Worm (Caenorhabditis elegans): ENCODE results near the gene slc-17.2.

The slc-17.2 gene

DNA sequence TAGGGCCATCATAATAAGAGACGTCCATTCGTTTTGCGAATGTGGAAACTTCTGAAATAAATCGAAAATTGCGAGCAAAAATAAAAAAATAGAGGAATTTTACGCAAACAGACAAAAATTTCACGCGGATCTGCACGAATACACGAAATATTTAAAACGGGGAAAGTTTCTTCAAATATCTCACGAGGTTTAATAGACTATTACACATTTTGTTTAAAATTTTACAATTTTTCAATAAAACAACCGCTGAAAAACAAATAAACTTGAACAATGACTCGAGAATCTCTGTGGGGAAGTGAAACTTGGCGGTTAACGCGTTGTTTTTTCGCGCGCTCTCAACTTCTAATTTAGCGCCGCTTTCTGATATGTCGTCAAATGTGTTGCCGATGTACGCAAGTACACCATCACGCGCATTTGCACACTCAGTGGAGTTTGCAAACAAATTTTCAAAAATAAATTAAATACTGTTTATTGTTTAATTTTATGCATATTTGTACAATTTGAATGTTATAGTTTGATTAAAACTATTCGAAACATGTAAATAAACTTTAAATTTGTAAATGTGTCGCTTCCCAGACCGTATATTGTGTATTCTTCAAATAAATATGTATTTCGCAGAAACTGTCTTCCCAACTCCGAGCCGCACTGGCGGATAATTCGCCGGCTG, 3.3 kb upstream of the slc-17.2 start, which contains the start of the genes gpr-2 and rgr-1 (continued):
- TF ChIP-seq madf-3 (GFP tag; IDR thresholded peaks at IDR 0.05) (peak; percentile 85), attf-5 (GFP tag; optimal IDR thresholded peaks at IDR 0.05) (no peak), egl-44 (GFP tag; IDR thresholded peaks at IDR 0.05) (no peak), F49E8.2 (tag; optimal IDR thresholded peaks at IDR 0.05; ENCODE audit: insufficient read depth) (peak; percentile 68), rec-8 (tag; optimal IDR thresholded peaks at IDR 0.05) (no peak), B0336.3 (GFP tag; IDR thresholded peaks at IDR 0.05) (peak; percentile 56; the same call in 1 of the 2 replicates), K11D2.4 (GFP tag; IDR thresholded peaks at IDR 0.05) (no peak), madf-6 (GFP tag; IDR thresholded peaks at IDR 0.05) (peak; percentile 98), madf-8 (GFP tag; conservative IDR thresholded peaks at IDR 0.05) (peak; percentile 96), T07F8.4 (tag; optimal IDR thresholded peaks at IDR 0.05) (no peak), repo-1 (tag; optimal IDR thresholded peaks at IDR 0.05) (no peak), ccch-3 (GFP tag; optimal IDR thresholded peaks at IDR 0.05) (no peak), lin-35 (GFP tag; optimal IDR thresholded peaks at IDR 0.05) (peak in 2 of 3 experiments; percentile 44 to 63), attf-6 (GFP tag; IDR thresholded peaks at IDR 0.05) (peak; percentile 54; the same call in 1 of the 2 replicates), sea-2 (GFP tag; IDR thresholded peaks at IDR 0.05) (no peak), atf-7 (tag; optimal IDR thresholded peaks at IDR 0.05) (no peak), F57A8.1 (GFP tag; optimal IDR thresholded peaks at IDR 0.05) (no peak), C06A6.2 (GFP tag; conservative IDR thresholded peaks at IDR 0.05) (no peak), lag-1 (GFP tag; IDR thresholded peaks at IDR 0.05) (no peak), hlh-12 (tag; optimal IDR thresholded peaks at IDR 0.05) (no peak), ceh-40 (GFP tag; IDR thresholded peaks at IDR 0.05) (no peak), cebp-2 (GFP tag; IDR thresholded peaks at IDR 0.05) (no peak), dpff-1 (tag; optimal IDR thresholded peaks at IDR 0.05) (no peak), chd-7 (tag; optimal IDR thresholded peaks at IDR 0.05) (no peak), zfh-2 (GFP tag; conservative IDR thresholded peaks at IDR 0.05) (no peak), nhr-80 (tag; optimal IDR thresholded peaks at IDR 0.05) (no peak), hmg-20 (GFP tag; IDR thresholded peaks at IDR 0.05) (no peak), F52B5.7 (tag; optimal IDR thresholded peaks at IDR 0.05) (no peak), sdz-38 (tag; optimal IDR thresholded peaks at IDR 0.05) (no peak), snpc-3.4 (tag; optimal IDR thresholded peaks at IDR 0.05) (peak; percentile 80), madf-10 (tag; optimal IDR thresholded peaks at IDR 0.05) (no peak), nhr-90 (tag; optimal IDR thresholded peaks at IDR 0.05) (no peak)

DNA sequence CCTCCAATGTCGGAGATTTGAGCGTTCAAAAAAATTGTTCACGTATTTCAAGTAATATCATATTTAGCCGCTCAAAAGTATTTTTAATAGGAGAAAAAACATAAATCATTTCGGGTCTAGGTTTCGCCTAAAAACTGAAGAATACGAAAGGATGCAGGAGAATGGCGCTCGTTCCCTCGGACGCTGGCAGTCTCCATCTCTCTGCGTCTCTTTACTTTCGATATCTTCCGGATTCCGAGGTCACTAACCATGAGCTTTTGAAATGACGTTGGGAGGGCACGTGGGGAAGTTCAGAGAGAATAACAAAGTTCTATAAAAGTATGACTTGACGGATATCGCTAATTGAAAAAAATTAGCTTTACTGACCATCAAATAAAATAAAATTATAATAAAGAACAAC, 1.0 kb upstream of the slc-17.2 start:
- TF ChIP-seq F10E7.11 (tag; optimal IDR thresholded peaks at IDR 0.05) (no peak), dpff-1 (tag; optimal IDR thresholded peaks at IDR 0.05) (no peak), sdz-38 (tag; optimal IDR thresholded peaks at IDR 0.05) (no peak), mes-4 (tag; optimal IDR thresholded peaks at IDR 0.05) (no peak), ceh-91 (GFP tag; IDR thresholded peaks at IDR 0.05) (no peak), nfyb-1 (GFP tag; IDR thresholded peaks at IDR 0.05) (no peak), rcor-1 (GFP tag; IDR thresholded peaks at IDR 0.05) (0 out of 2 replicates have a peak, but pooled peaks have one; percentile 7), snpc-1.1 (tag; optimal IDR thresholded peaks at IDR 0.05; ENCODE audit: insufficient read depth) (no peak), snpc-4 (GFP tag; optimal IDR thresholded peaks at IDR 0.05) (no peak), snpc-4 (tag; optimal IDR thresholded peaks at IDR 0.05) (no peak), chd-7 (tag; optimal IDR thresholded peaks at IDR 0.05) (no peak), mcd-1 (GFP tag; IDR thresholded peaks at IDR 0.05) (peak; percentile 38; the same call in 1 of the 2 replicates), unc-130 (GFP tag; optimal IDR thresholded peaks at IDR 0.05) (no peak), gei-17 (GFP tag; optimal IDR thresholded peaks at IDR 0.05) (no peak), ZK185.1 (tag; optimal IDR thresholded peaks at IDR 0.05; ENCODE audit: poor library complexity, severe bottlenecking) (no peak), zim-3 (tag; optimal IDR thresholded peaks at IDR 0.05) (no peak), rpc-1 (optimal IDR thresholded peaks at IDR 0.05) (no peak), rpc-1 (tag; optimal IDR thresholded peaks at IDR 0.05) (no peak), lin-26 (GFP tag; IDR thresholded peaks at IDR 0.05) (0 out of 2 replicates have a peak, but pooled peaks have one; percentile 23), F57C9.4 (tag; optimal IDR thresholded peaks at IDR 0.05) (no peak)

Measured in whole organism, young adult.